Fruit fly (Drosophila melanogaster) whole organism, embryonic: ENCODE data around the gene CG14839.

Experiments used
- Abd-B ChIP-seq: fragments of 200-800 bp; sonication (Bioruptor generic); optimal IDR thresholded peaks from 2 replicates; lab custom pipeline; 2018; ENCODE audit warnings: missing biosample characterization, mild to moderate bottlenecking, missing genetic modification characterization, moderate library complexity
- CG10959 ChIP-seq: fragments of 200-800 bp; sonication (Bioruptor generic); IDR thresholded peaks from 2 replicates; pipeline ENCODE4 v1.3.6; 2022; ENCODE audit warnings: missing biosample characterization, missing genetic modification characterization
- CG1233 ChIP-seq: fragments of 200-800 bp; sonication (Bioruptor generic); optimal IDR thresholded peaks from 4 replicates; lab custom pipeline; 2018; ENCODE audit warnings: missing biosample characterization, mild to moderate bottlenecking, missing genetic modification characterization
- CG15514 ChIP-seq: fragments of 200-800 bp; sonication (Bioruptor generic); optimal IDR thresholded peaks from 3 replicates; lab custom pipeline; 2017; ENCODE audit warnings: missing biosample characterization, missing genetic modification characterization, mild to moderate bottlenecking, moderate library complexity, missing genetic modification reagents
- CG15696 ChIP-seq: fragments of 200-800 bp; sonication (Bioruptor generic); optimal IDR thresholded peaks from 2 replicates; lab custom pipeline; 2019; ENCODE audit warnings: missing biosample characterization, mild to moderate bottlenecking, missing genetic modification characterization, moderate library complexity
- CG17186 ChIP-seq: fragments of 200-800 bp; sonication (Bioruptor generic); optimal IDR thresholded peaks from 3 replicates; lab custom pipeline; 2017; ENCODE audit warnings: missing biosample characterization, missing genetic modification reagents, missing genetic modification characterization
- CG17829 ChIP-seq: fragments of 200-800 bp; optimal IDR thresholded peaks from 2 replicates; lab custom pipeline; 2019; ENCODE audit warnings: missing biosample characterization, mild to moderate bottlenecking, missing genetic modification characterization, moderate library complexity
- CG18011 ChIP-seq: fragments of 200-800 bp; sonication (Bioruptor generic); optimal IDR thresholded peaks from 2 replicates; lab custom pipeline; 2017; ENCODE audit warnings: missing biosample characterization, missing genetic modification characterization, mild to moderate bottlenecking, moderate library complexity, missing genotype
- CG2116 ChIP-seq: fragments of 200-800 bp; sonication (Bioruptor generic); optimal IDR thresholded peaks from 3 replicates; lab custom pipeline; 2018; ENCODE audit warnings: missing biosample characterization, mild to moderate bottlenecking, missing genetic modification characterization
- CG2120 ChIP-seq: fragments of 200-800 bp; sonication (Bioruptor generic); optimal IDR thresholded peaks from 3 replicates; lab custom pipeline; 2016; ENCODE audit warnings: missing biosample characterization, missing genetic modification characterization
- CG2129 ChIP-seq: fragments of 200-800 bp; sonication (Bioruptor generic); IDR thresholded peaks from 2 replicates; pipeline ENCODE4 v1.3.6; 2022; ENCODE audit warnings: missing biosample characterization, missing genetic modification characterization; ENCODE audit not compliant: partially characterized antibody
- CG2202 ChIP-seq: fragments of 200-800 bp; sonication (Bioruptor generic); optimal IDR thresholded peaks from 2 replicates; lab custom pipeline; 2018; ENCODE audit warnings: missing biosample characterization, mild to moderate bottlenecking, missing genetic modification characterization
- CG30403 ChIP-seq: fragments of 200-800 bp; sonication (Bioruptor generic); optimal IDR thresholded peaks from 3 replicates; lab custom pipeline; 2016; ENCODE audit warnings: missing biosample characterization, missing genetic modification characterization
- CG33213 ChIP-seq: fragments of 200-800 bp; sonication (Bioruptor generic); optimal IDR thresholded peaks from 3 replicates; lab custom pipeline; 2016; ENCODE audit warnings: missing biosample characterization, missing genetic modification characterization
- CG7839 ChIP-seq: fragments of 200-800 bp; sonication (Bioruptor generic); optimal IDR thresholded peaks from 3 replicates; lab custom pipeline; 2018; ENCODE audit warnings: missing biosample characterization, mild to moderate bottlenecking, missing genetic modification characterization, moderate library complexity
- CG7987 ChIP-seq: fragments of 200-800 bp; sonication (Bioruptor generic); optimal IDR thresholded peaks from 2 replicates; lab custom pipeline; 2018; ENCODE audit warnings: missing biosample characterization, mild to moderate bottlenecking, missing genetic modification characterization, moderate library complexity
- CG9797 ChIP-seq: fragments of 200-800 bp; sonication (Bioruptor generic); optimal IDR thresholded peaks from 3 replicates; lab custom pipeline; 2018; ENCODE audit warnings: missing biosample characterization, mild to moderate bottlenecking, missing genetic modification characterization
- Elba2 ChIP-seq: fragments of 200-800 bp; sonication (Bioruptor generic); optimal IDR thresholded peaks from 3 replicates; lab custom pipeline; 2016; ENCODE audit warnings: missing biosample characterization, missing genetic modification characterization
- Hmr ChIP-seq: fragments of 200-800 bp; sonication (Bioruptor generic); optimal IDR thresholded peaks from 3 replicates; lab custom pipeline; 2017; ENCODE audit warnings: mild to moderate bottlenecking, missing biosample characterization, missing genetic modification reagents, missing genetic modification characterization
- Jarid2 ChIP-seq: fragments of 200-800 bp; sonication (Bioruptor generic); optimal IDR thresholded peaks from 3 replicates; lab custom pipeline; 2017; ENCODE audit warnings: mild to moderate bottlenecking, missing biosample characterization, missing genetic modification reagents, missing genetic modification characterization
- Lhr ChIP-seq: fragments of 200-800 bp; sonication (Bioruptor generic); optimal IDR thresholded peaks from 3 replicates; lab custom pipeline; 2017; ENCODE audit warnings: mild to moderate bottlenecking, missing biosample characterization, missing genetic modification reagents, missing genetic modification characterization
- Lpt ChIP-seq: fragments of >200 bp; optimal IDR thresholded peaks from 2 replicates; lab custom pipeline; 2018; ENCODE audit warnings: missing biosample characterization, missing genetic modification characterization
- Med ChIP-seq: fragments of 200-800 bp; sonication (Bioruptor generic); peaks from one replicate; lab custom pipeline; 2016; ENCODE audit warnings: missing biosample characterization, missing genetic modification characterization, mild to moderate bottlenecking, inconsistent platforms, moderate library complexity
- Meics ChIP-seq: fragments of 200-800 bp; sonication (Bioruptor generic); optimal IDR thresholded peaks from 2 replicates; lab custom pipeline; 2017; ENCODE audit warnings: missing biosample characterization, mild to moderate bottlenecking, missing genetic modification characterization
- NC2β ChIP-seq: fragments of 200-800 bp; sonication (Bioruptor generic); optimal IDR thresholded peaks from 2 replicates; lab custom pipeline; 2016; ENCODE audit warnings: missing biosample characterization, missing genetic modification characterization
- PHDP ChIP-seq: fragments of 200-800 bp; sonication (Bioruptor generic); optimal IDR thresholded peaks from 3 replicates; lab custom pipeline; 2018; ENCODE audit warnings: missing biosample characterization, mild to moderate bottlenecking, missing genetic modification characterization, moderate library complexity
- Rfx ChIP-seq: fragments of 200-800 bp; sonication (Bioruptor generic); IDR thresholded peaks from 2 replicates; pipeline ENCODE4 v1.3.6; 2022; ENCODE audit warnings: missing biosample characterization, missing genetic modification characterization
- Side ChIP-seq: fragments of 200-800 bp; sonication (Bioruptor generic); optimal IDR thresholded peaks from 2 replicates; lab custom pipeline; 2016; ENCODE audit warnings: missing biosample characterization, missing genetic modification characterization
- Sin3A ChIP-seq: fragments of >200 bp; optimal IDR thresholded peaks from 2 replicates; lab custom pipeline; 2018
- Sry-δ ChIP-seq: fragments of 200-800 bp; sonication (Bioruptor generic); optimal IDR thresholded peaks from 2 replicates; lab custom pipeline; 2016; ENCODE audit warnings: missing biosample characterization, missing genetic modification characterization
- Trl ChIP-seq, 3 experiments: fragments of >200 bp in 2 of 3; fragments of 200-800 bp in 1 of 3; sonication (Bioruptor generic) in 1 of 3; optimal IDR thresholded peaks; 2 replicates in 1 of 3; 3 replicates in 2 of 3; lab custom pipeline; 2016 to 2017; ENCODE audit warnings: missing biosample characterization in 1 of 3, missing genetic modification characterization in 1 of 3
- amos ChIP-seq: fragments of 200-800 bp; sonication (Bioruptor generic); IDR thresholded peaks from 2 replicates; pipeline ENCODE4 v1.3.6; 2022; ENCODE audit warnings: missing biosample characterization, missing genetic modification characterization; ENCODE audit not compliant: partially characterized antibody
- bab2 ChIP-seq: fragments of 200-800 bp; sonication (Bioruptor generic); optimal IDR thresholded peaks from 2 replicates; lab custom pipeline; 2016; ENCODE audit warnings: missing biosample characterization, missing genetic modification characterization
- bsh ChIP-seq, 2 experiments: fragments of 200-800 bp; sonication (Bioruptor generic); optimal IDR thresholded peaks; 2 replicates each; lab custom pipeline; 2017 to 2018; ENCODE audit warnings: mild to moderate bottlenecking in 2 of 2, missing biosample characterization in 2 of 2, missing genetic modification characterization in 2 of 2, moderate library complexity in 1 of 2
- cad ChIP-seq: fragments of >200 bp; optimal IDR thresholded peaks from 2 replicates; lab custom pipeline; 2017; ENCODE audit warnings: missing biosample characterization, missing genetic modification characterization
- cg ChIP-seq: fragments of 200-800 bp; sonication (Bioruptor generic); optimal IDR thresholded peaks from 3 replicates; lab custom pipeline; 2019; ENCODE audit warnings: missing biosample characterization, mild to moderate bottlenecking, missing genetic modification characterization, moderate library complexity
- da ChIP-seq: fragments of 200-800 bp; sonication (Bioruptor generic); optimal IDR thresholded peaks from 2 replicates; lab custom pipeline; 2016; ENCODE audit warnings: missing biosample characterization, missing genetic modification characterization
- dan ChIP-seq: fragments of 200-800 bp; sonication (Bioruptor generic); IDR thresholded peaks from 2 replicates; pipeline ENCODE4 v1.3.6; 2022; ENCODE audit warnings: missing biosample characterization, missing genetic modification characterization
- fru ChIP-seq: fragments of >200 bp; optimal IDR thresholded peaks from 2 replicates; lab custom pipeline; 2017
- gcm ChIP-seq: fragments of 200-800 bp; sonication (Bioruptor generic); optimal IDR thresholded peaks from 2 replicates; lab custom pipeline; 2019; ENCODE audit warnings: missing biosample characterization, mild to moderate bottlenecking, missing genetic modification characterization, moderate library complexity
- gfzf ChIP-seq: fragments of 200-800 bp; sonication (Bioruptor generic); optimal IDR thresholded peaks from 2 replicates; lab custom pipeline; 2016; ENCODE audit warnings: missing biosample characterization, mild to moderate bottlenecking, missing genetic modification characterization, moderate library complexity
- kah ChIP-seq: fragments of 200-800 bp; sonication (Bioruptor generic); optimal IDR thresholded peaks from 2 replicates; lab custom pipeline; 2018; ENCODE audit warnings: missing biosample characterization, mild to moderate bottlenecking, missing genetic modification characterization
- ken ChIP-seq: fragments of 200-800 bp; sonication (Bioruptor generic); IDR thresholded peaks from 3 replicates; pipeline ENCODE4 v1.3.6; 2022; ENCODE audit warnings: missing biosample characterization, missing genetic modification characterization
- nmo ChIP-seq: fragments of 200-800 bp; sonication (Bioruptor generic); optimal IDR thresholded peaks from 2 replicates; lab custom pipeline; 2018; ENCODE audit warnings: missing biosample characterization, mild to moderate bottlenecking, missing genetic modification characterization, moderate library complexity
- pita ChIP-seq: fragments of 200-800 bp; sonication (Bioruptor generic); optimal IDR thresholded peaks from 2 replicates; lab custom pipeline; 2017; ENCODE audit warnings: missing biosample characterization, mild to moderate bottlenecking, missing genetic modification characterization
- pros ChIP-seq: fragments of 200-800 bp; sonication (Bioruptor generic); optimal IDR thresholded peaks from 3 replicates; lab custom pipeline; 2019; ENCODE audit warnings: missing biosample characterization, mild to moderate bottlenecking, missing genetic modification characterization, moderate library complexity
- tll ChIP-seq, 2 experiments: fragments of 200-800 bp in 1 of 2; fragments of >200 bp in 1 of 2; sonication (Bioruptor generic) in 1 of 2; optimal IDR thresholded peaks; 2 replicates each; lab custom pipeline; 2017 to 2019; ENCODE audit warnings: missing biosample characterization in 2 of 2, missing genetic modification characterization in 2 of 2, mild to moderate bottlenecking in 1 of 2, moderate library complexity in 1 of 2
- z ChIP-seq: fragments of 200-800 bp; sonication (Bioruptor generic); IDR thresholded peaks from 3 replicates; pipeline ENCODE4 v1.3.6; 2022; ENCODE audit warnings: missing biosample characterization, missing genetic modification characterization

CG14839 gene

DNA sequence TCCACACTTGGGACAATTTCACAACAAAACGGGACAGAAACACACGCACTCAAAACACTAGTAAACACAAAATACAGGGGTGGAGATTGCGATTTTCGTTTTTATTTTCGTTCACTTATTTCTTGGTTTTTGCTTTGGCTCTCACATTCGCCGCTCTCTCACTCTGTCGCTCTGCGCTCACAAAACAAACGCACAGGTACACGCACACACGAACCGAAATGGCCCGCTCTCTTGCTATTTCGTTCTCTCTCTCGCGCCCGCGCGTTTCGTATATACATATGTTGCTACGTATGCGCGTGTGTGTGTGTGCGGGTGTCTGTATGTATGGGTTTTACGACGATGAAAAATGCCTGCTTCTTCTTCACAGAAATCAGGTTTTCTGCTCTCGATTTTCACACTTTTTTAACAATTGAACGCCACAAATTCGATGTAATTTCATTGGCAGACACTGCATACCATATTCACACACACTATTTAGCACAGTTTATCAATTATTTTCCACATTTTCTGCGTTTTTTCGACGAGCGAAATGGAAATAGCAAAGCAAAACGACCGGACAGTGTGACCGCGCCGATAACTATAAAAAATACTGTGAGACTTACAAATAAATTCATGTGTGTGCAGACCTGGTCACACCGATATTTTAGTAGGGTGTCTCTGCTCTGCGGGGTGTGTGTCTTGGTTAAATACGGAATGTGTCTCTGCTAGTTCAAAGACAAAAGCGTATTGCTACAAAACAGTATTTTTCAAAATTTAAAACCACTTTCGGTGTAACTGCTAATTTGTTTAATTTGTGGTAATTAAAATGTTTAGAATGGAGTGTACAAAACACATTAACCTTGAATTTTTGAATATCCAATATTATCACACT, 24.4 kb downstream of the CG14839 start, which contains the start of gene trx:
Gene trx, minus strand, starts transcription at position 584 of the 871 bp plus-strand sequence.
- TF ChIP-seq z (no peak), bsh (GFP tag; optimal IDR thresholded peaks at IDR 0.05; lab: Kevin White, UChicago) (peak in 1 of 2 experiments; percentile 65), CG2129 (GFP tag; lab: Robert Waterston, UW) (no peak), CG10959 (GFP tag; lab: Robert Waterston, UW) (no peak), pita (GFP tag; lab: Kevin White, UChicago) (peak; percentile 88), Rfx (GFP tag; lab: Robert Waterston, UW) (no peak), tll (GFP tag; optimal IDR thresholded peaks at IDR 0.05; lab: Kevin White, UChicago) (peak in 1 of 2 experiments; percentile 33), Med (GFP tag; lab: Kevin White, UChicago) (peak; percentile 84), kah (peak; percentile 11), CG2202 (peak; percentile 23), CG33213 (GFP tag; lab: Kevin White, UChicago) (peak; percentile 93), dan (GFP tag; lab: Robert Waterston, UW) (no peak), gfzf (peak; percentile 99), ken (no peak), Lpt (GFP tag; lab: Kevin White, UChicago) (no peak), Sin3A (peak; percentile 80), CG7839 (tag; lab: Kevin White, UChicago) (no peak), pros (GFP tag; lab: Kevin White, UChicago) (peak; percentile 61), PHDP (tag; lab: Kevin White, UChicago) (peak; percentile 7), Abd-B (peak; percentile 87), Hmr (GFP tag; lab: Kevin White, UChicago) (peak; percentile 65), bab2 (GFP tag; lab: Kevin White, UChicago) (no peak), Elba2 (GFP tag; lab: Kevin White, UChicago) (peak; percentile 43), gcm (GFP tag; lab: Kevin White, UChicago) (peak; percentile 64), CG2120 (GFP tag; lab: Kevin White, UChicago) (peak; percentile 27), CG7987 (no peak), CG17829 (tag; lab: Kevin White, UChicago) (peak; percentile 37), fru (lab: Kevin White, UChicago) (no peak), CG30403 (GFP tag; lab: Kevin White, UChicago) (no peak), nmo (peak; percentile 52), CG1233 (no peak), amos (no peak), Sry-δ (GFP tag; lab: Kevin White, UChicago) (peak; percentile 68), CG9797 (GFP tag; lab: Kevin White, UChicago) (peak; percentile 99), Lhr (GFP tag; lab: Kevin White, UChicago) (peak; percentile 96), CG15514 (GFP tag; lab: Kevin White, UChicago) (peak; percentile 68), da (peak; percentile 39), CG17186 (GFP tag; lab: Kevin White, UChicago) (peak; percentile 22), CG18011 (GFP tag; lab: Kevin White, UChicago) (peak; percentile 98), cg (GFP tag; lab: Kevin White, UChicago) (peak; percentile 100), NC2β (GFP tag; lab: Kevin White, UChicago) (peak; percentile 16), Jarid2 (GFP tag; lab: Kevin White, UChicago) (peak; percentile 72), CG15696 (tag; lab: Kevin White, UChicago) (peak; percentile 5), cad (peak; percentile 11), CG2116 (peak; percentile 36), Side (GFP tag; lab: Kevin White, UChicago) (no peak), Trl (optimal IDR thresholded peaks at IDR 0.05; lab: Kevin White, UChicago) (peak; percentile 99), Trl (GFP tag; optimal IDR thresholded peaks at IDR 0.05; lab: Kevin White, UChicago) (peak; percentile 67), Meics (no peak)
